Worm (Caenorhabditis elegans): ENCODE data around the gene F54B11.8.

ce11 chrX:13604946-13605617, 1.4 kb upstream of the F54B11.8 start, which contains the start of gene F54B11.9:
- TF ChIP-seq grh-1 (GFP tag; IDR thresholded peaks at IDR 0.05) (no peak), nhr-11 (tag; optimal IDR thresholded peaks at IDR 0.05) (no peak), ama-1 (optimal IDR thresholded peaks at IDR 0.05) (no peak), sup-37 (GFP tag; optimal IDR thresholded peaks at IDR 0.05) (no peak), mep-1 (tag; optimal IDR thresholded peaks at IDR 0.05) (peak; percentile 19)
